Worm (Caenorhabditis elegans) whole organism, L3 larva: ENCODE measurements around the gene ZK892.6.
A peak's percentile ranks its signal among the peaks of the same experiment; 100 is the strongest.

Source experiments
- R02D3.7 ChIP-seq: fragments of 150-350 bp; optimal IDR thresholded peaks from 2 replicates; lab custom pipeline; 2014; ENCODE audit warnings: missing biosample characterization, missing genetic modification characterization
- ZK546.5 ChIP-seq: sonication (generic microtip); optimal IDR thresholded peaks from 2 replicates; lab custom pipeline; 2017; ENCODE audit warnings: missing biosample characterization, missing genetic modification characterization
- aly-2 ChIP-seq: fragments of 150-350 bp; optimal IDR thresholded peaks from 2 replicates; lab custom pipeline; 2014; ENCODE audit warnings: missing biosample characterization, missing genetic modification characterization
- ama-1 ChIP-seq: fragments of 150-350 bp; optimal IDR thresholded peaks from 2 replicates; lab custom pipeline; 2018
- ceh-28 ChIP-seq: fragments of 150-350 bp; optimal IDR thresholded peaks from 2 replicates; lab custom pipeline; 2014; ENCODE audit warnings: missing biosample characterization, missing genetic modification reagents, missing genetic modification characterization
- ceh-82 ChIP-seq: fragments of 150-350 bp; optimal IDR thresholded peaks from 2 replicates; lab custom pipeline; 2014; ENCODE audit warnings: missing biosample characterization, missing genetic modification characterization
- ceh-9 ChIP-seq: sonication (generic microtip); optimal IDR thresholded peaks from 2 replicates; lab custom pipeline; 2018; ENCODE audit warnings: missing biosample characterization, missing genetic modification characterization
- daf-12 ChIP-seq: fragments of 150-350 bp; optimal IDR thresholded peaks from 2 replicates; lab custom pipeline; 2014; ENCODE audit warnings: missing biosample characterization, missing genetic modification reagents, missing genetic modification characterization
- egl-5 ChIP-seq: fragments of 150-350 bp; optimal IDR thresholded peaks from 2 replicates; lab custom pipeline; 2017; ENCODE audit warnings: missing biosample characterization, missing genetic modification reagents, missing genetic modification characterization, inconsistent platforms
- elt-1 ChIP-seq: fragments of 150-350 bp; optimal IDR thresholded peaks from 2 replicates; lab custom pipeline; 2014; ENCODE audit warnings: missing biosample characterization, missing genetic modification characterization
- elt-2 ChIP-seq: sonication (generic microtip); optimal IDR thresholded peaks from 2 replicates; lab custom pipeline; 2016; ENCODE audit warnings: missing genetic modification reagents, mild to moderate bottlenecking, missing genetic modification characterization, missing compliant biosample characterization
- elt-3 ChIP-seq, 3 experiments: fragments of 150-350 bp in 1 of 3; sonication (generic microtip) in 2 of 3; optimal IDR thresholded peaks; 2 replicates in 2 of 3; 4 replicates in 1 of 3; lab custom pipeline; 2014 to 2017; ENCODE audit warnings: missing biosample characterization in 3 of 3, missing genetic modification characterization in 3 of 3
- eor-1 ChIP-seq, 2 experiments: fragments of 150-350 bp; optimal IDR thresholded peaks; 2 replicates each; lab custom pipeline; 2014 to 2018; ENCODE audit warnings: missing biosample characterization in 2 of 2, missing genetic modification characterization in 2 of 2
- fkh-10 ChIP-seq: sonication (generic microtip); optimal IDR thresholded peaks from 2 replicates; lab custom pipeline; 2017; ENCODE audit warnings: missing biosample characterization, missing genetic modification reagents, missing genetic modification characterization
- fkh-2 ChIP-seq: fragments of 150-350 bp; optimal IDR thresholded peaks from 2 replicates; lab custom pipeline; 2014; ENCODE audit warnings: missing biosample characterization, missing genetic modification reagents, missing genetic modification characterization
- fos-1 ChIP-seq: fragments of 150-350 bp; optimal IDR thresholded peaks from 2 replicates; lab custom pipeline; 2014; ENCODE audit warnings: missing biosample characterization, missing genetic modification characterization
- hmg-11 ChIP-seq: sonication (generic microtip); optimal IDR thresholded peaks from 2 replicates; lab custom pipeline; 2016; ENCODE audit warnings: missing genetic modification characterization, missing compliant biosample characterization
- lin-15B ChIP-seq: fragments of 150-350 bp; optimal IDR thresholded peaks from 2 replicates; lab custom pipeline; 2014; ENCODE audit warnings: missing biosample characterization, missing genetic modification characterization
- lin-39 ChIP-seq: fragments of 150-350 bp; optimal IDR thresholded peaks from 2 replicates; lab custom pipeline; 2018; ENCODE audit warnings: missing biosample characterization, missing genetic modification reagents, missing genetic modification characterization
- lsy-12 ChIP-seq: sonication (generic microtip); optimal IDR thresholded peaks from 2 replicates; lab custom pipeline; 2016; ENCODE audit warnings: mild to moderate bottlenecking, missing genetic modification characterization, missing compliant biosample characterization
- mdl-1 ChIP-seq: fragments of 150-350 bp; optimal IDR thresholded peaks from 2 replicates; lab custom pipeline; 2014; ENCODE audit warnings: missing biosample characterization, missing genetic modification characterization
- mml-1 ChIP-seq: fragments of 150-350 bp; sonication (generic microtip); optimal IDR thresholded peaks from 3 replicates; lab custom pipeline; 2014; ENCODE audit warnings: missing biosample characterization, missing genetic modification characterization
- nfya-1 ChIP-seq: sonication (generic microtip); optimal IDR thresholded peaks from 2 replicates; lab custom pipeline; 2017; ENCODE audit warnings: missing genetic modification characterization, mild to moderate bottlenecking, missing compliant biosample characterization, antibody characterized with exemption, moderate library complexity; ENCODE audit not compliant: insufficient read depth
- nhr-11 ChIP-seq: fragments of 150-350 bp; optimal IDR thresholded peaks from 2 replicates; lab custom pipeline; 2014; ENCODE audit warnings: missing biosample characterization, missing genetic modification characterization
- nhr-12 ChIP-seq: fragments of 150-350 bp; optimal IDR thresholded peaks from 2 replicates; lab custom pipeline; 2014; ENCODE audit warnings: missing biosample characterization, missing genetic modification characterization
- nhr-23 ChIP-seq: fragments of 150-350 bp; optimal IDR thresholded peaks from 2 replicates; lab custom pipeline; 2014; ENCODE audit warnings: missing biosample characterization, missing genetic modification reagents, missing genetic modification characterization
- nhr-237 ChIP-seq: fragments of 150-350 bp; optimal IDR thresholded peaks from 2 replicates; lab custom pipeline; 2014; ENCODE audit warnings: missing biosample characterization, missing genetic modification characterization
- nhr-25 ChIP-seq: sonication (generic microtip); optimal IDR thresholded peaks from 2 replicates; lab custom pipeline; 2017; ENCODE audit warnings: missing biosample characterization, missing genetic modification characterization
- nhr-28 ChIP-seq: fragments of 150-350 bp; optimal IDR thresholded peaks from 2 replicates; lab custom pipeline; 2014; ENCODE audit warnings: missing biosample characterization, missing genetic modification characterization
- nhr-67 ChIP-seq: fragments of 150-350 bp; optimal IDR thresholded peaks from 2 replicates; lab custom pipeline; 2014; ENCODE audit warnings: missing biosample characterization, missing genetic modification characterization
- nhr-76 ChIP-seq: fragments of 150-350 bp; sonication (generic microtip); optimal IDR thresholded peaks from 5 replicates; lab custom pipeline; 2014; ENCODE audit warnings: missing biosample characterization, missing genetic modification characterization
- nhr-77 ChIP-seq: fragments of 150-350 bp; optimal IDR thresholded peaks from 2 replicates; lab custom pipeline; 2014; ENCODE audit warnings: missing biosample characterization, missing genetic modification characterization
- pha-4 ChIP-seq: fragments of 150-350 bp; optimal IDR thresholded peaks from 2 replicates; lab custom pipeline; 2014; ENCODE audit warnings: missing biosample characterization, missing genetic modification reagents, missing genetic modification characterization
- pqm-1 ChIP-seq: fragments of 150-350 bp; optimal IDR thresholded peaks from 2 replicates; lab custom pipeline; 2017; ENCODE audit warnings: missing biosample characterization, missing genetic modification characterization, inconsistent platforms
- sea-2 ChIP-seq: fragments of 150-350 bp; sonication (generic microtip); optimal IDR thresholded peaks from 4 replicates; lab custom pipeline; 2014; ENCODE audit warnings: missing biosample characterization, missing genetic modification reagents, missing genetic modification characterization
- skn-1 ChIP-seq: fragments of 150-350 bp; optimal IDR thresholded peaks from 2 replicates; lab custom pipeline; 2014; ENCODE audit warnings: missing biosample characterization, missing genetic modification characterization
- snpc-4 ChIP-seq: fragments of 150-350 bp; optimal IDR thresholded peaks from 2 replicates; lab custom pipeline; 2014; ENCODE audit warnings: missing biosample characterization, missing genetic modification characterization
- tbx-2 ChIP-seq: sonication (generic microtip); optimal IDR thresholded peaks from 2 replicates; lab custom pipeline; 2016; ENCODE audit warnings: mild to moderate bottlenecking, missing genetic modification characterization, missing compliant biosample characterization
- unc-39 ChIP-seq: sonication (generic microtip); optimal IDR thresholded peaks from 4 replicates; lab custom pipeline; 2017; ENCODE audit warnings: missing biosample characterization, missing genetic modification characterization
- unc-62 ChIP-seq: fragments of 150-350 bp; sonication (generic microtip); optimal IDR thresholded peaks from 4 replicates; lab custom pipeline; 2014; ENCODE audit warnings: missing biosample characterization, missing genetic modification reagents, missing genetic modification characterization
- zag-1 ChIP-seq: fragments of 150-350 bp; optimal IDR thresholded peaks from 2 replicates; lab custom pipeline; 2014; ENCODE audit warnings: missing biosample characterization, missing genetic modification characterization
- ztf-11 ChIP-seq: fragments of 150-350 bp; optimal IDR thresholded peaks from 2 replicates; lab custom pipeline; 2014; ENCODE audit warnings: missing biosample characterization, missing genetic modification characterization
- ztf-4 ChIP-seq: fragments of 150-350 bp; optimal IDR thresholded peaks from 2 replicates; lab custom pipeline; 2014; ENCODE audit warnings: missing biosample characterization, missing genetic modification characterization

Gene ZK892.6

DNA sequence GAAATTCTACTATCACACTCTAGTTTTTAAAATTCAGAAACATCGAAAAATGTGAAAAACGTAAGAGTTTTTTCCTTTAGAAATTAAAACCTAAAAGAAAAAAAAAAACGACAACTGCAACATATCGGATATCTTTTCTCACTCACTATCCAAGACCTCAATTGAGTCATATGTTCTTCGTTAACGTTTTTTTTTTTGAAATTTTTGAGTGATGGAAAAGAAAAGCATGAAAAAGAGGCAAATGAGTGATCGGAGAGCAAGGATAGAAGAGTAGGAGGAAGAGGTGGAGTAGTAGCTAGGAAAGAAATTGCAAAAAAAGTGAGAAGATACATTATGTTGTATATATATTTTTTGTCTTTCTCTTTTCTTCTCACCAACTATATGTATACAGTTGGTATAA, 9.6 kb upstream of the ZK892.6 start:
- TF ChIP-seq nhr-76 (tag; lab: Kevin White, UChicago), result no peak
- TF ChIP-seq egl-5 (tag; lab: Kevin White, UChicago), result no peak
- TF ChIP-seq ama-1, result no peak
- TF ChIP-seq elt-2 (tag; lab: Kevin White, UChicago), result no peak

DNA sequence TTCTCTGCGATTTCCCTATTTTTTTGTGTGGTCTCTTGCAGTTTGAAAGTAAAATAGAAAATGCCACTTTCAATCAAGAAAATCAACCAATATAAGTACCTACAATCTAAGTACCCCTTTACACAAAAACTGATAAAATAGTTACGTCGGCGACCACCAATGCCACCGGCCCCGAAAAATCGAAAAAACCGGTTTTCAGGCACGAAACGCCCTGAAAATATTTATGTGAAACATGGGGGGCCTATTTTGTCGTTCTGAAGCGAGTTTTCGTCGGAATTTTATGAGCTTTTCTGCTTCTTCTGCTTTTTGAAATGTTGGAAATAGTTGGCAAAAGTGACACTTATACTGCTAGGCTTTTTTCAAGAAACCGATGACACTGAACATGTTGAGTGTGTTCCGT, 8.7 kb upstream of the ZK892.6 start:
- no peak for TF ChIP-seq nhr-28 (tag; lab: Kevin White, UChicago)
- no peak for TF ChIP-seq R02D3.7 (tag; lab: Kevin White, UChicago)
- no peak for TF ChIP-seq pha-4 (tag; lab: Kevin White, UChicago)

DNA sequence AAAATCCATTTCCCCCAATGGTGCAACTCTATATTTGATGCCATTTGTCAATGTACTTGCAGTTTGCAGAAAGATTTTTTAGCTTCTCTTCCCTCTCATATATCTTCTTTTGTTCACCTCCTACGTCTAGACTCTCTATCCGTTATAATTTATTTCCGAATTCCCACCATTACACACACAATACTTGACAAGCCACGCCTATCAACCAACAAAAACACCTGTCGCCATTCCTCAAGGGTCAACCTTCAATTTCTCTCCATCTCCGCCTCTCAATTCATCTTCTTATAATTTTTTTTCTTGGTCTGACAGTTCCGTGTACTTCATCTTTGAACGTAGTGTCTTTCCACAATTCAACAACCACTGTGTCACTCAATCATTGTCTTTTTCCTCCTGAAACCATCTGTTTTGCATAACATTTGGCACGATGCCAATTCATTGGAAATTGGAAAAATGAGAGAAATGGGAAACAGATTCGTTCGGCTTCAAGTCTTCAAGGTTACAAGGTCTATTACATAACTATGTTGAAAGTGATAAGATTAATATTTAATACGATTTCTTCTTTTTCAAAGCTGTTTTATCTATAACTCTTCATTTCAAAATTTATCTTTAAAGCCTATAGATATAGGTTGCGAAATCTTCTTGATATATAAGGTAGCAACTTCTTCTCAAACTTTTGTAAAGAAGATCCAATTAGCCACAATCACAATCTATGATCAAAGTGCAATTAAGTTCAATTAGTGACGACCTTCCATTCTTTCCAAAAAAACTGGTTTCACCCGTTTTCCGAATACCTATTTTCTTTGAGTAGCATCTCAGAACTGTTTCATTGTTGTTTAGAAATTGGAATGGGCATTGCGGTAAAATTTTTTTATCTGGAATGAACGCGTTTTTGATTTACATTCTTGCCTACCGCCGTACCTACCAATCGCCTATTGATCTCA, 7.0 kb upstream of the ZK892.6 start:
- peak; percentile 8 for TF ChIP-seq nhr-25 (tag; lab: Kevin White, UChicago)
- TF ChIP-seq mml-1, result no peak
- TF ChIP-seq nhr-11 (tag; lab: Kevin White, UChicago), result peak; percentile 25

DNA sequence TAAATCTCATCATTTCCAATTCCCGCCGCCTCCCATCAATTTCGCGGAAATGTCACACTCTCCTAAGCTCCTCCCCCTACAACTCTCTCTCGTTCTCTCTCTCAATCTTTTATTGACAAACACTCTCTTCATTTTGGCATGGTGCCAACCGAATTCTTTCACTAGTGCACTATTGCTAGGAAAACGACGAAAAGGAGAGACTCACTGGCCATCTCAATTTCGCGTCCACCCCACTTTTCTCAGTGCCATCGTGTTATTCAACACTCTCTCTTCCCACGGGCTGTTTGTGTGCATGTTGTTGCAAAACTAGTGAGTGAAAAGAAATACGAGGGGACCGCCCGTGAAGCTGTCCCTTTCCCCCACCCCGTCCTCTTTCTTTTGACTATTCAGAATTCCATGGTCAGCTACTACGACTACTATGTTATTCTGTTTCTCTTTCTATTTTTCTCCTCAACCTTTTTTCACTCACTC, 5.0 kb upstream of the ZK892.6 start:
- TF ChIP-seq fkh-2 (tag; lab: Kevin White, UChicago) (no peak), ceh-82 (tag; lab: Kevin White, UChicago) (no peak), aly-2 (no peak), elt-1 (tag; lab: Kevin White, UChicago) (peak; percentile 45), ztf-4 (tag; lab: Kevin White, UChicago) (no peak), lin-15B (tag; lab: Kevin White, UChicago) (peak; percentile 56), elt-2 (tag; lab: Kevin White, UChicago) (no peak), zag-1 (tag; lab: Kevin White, UChicago) (peak; percentile 28), sea-2 (GFP tag; lab: Kevin White, UChicago) (no peak), snpc-4 (tag; lab: Kevin White, UChicago) (peak; percentile 10), nhr-67 (no peak), nhr-237 (tag; lab: Kevin White, UChicago) (no peak), nhr-77 (tag; lab: Kevin White, UChicago) (no peak), ama-1 (no peak), fos-1 (no peak), nhr-12 (tag; lab: Kevin White, UChicago) (no peak), lin-39 (tag; lab: Kevin White, UChicago) (peak; percentile 11), hmg-11 (peak; percentile 24), mdl-1 (tag; lab: Kevin White, UChicago) (no peak), ceh-9 (no peak), nhr-23 (no peak), daf-12 (tag; lab: Kevin White, UChicago) (no peak), nhr-25 (tag; lab: Kevin White, UChicago) (no peak), ZK546.5 (tag; lab: Kevin White, UChicago) (no peak), nhr-76 (tag; lab: Kevin White, UChicago) (no peak), ceh-28 (tag; lab: Kevin White, UChicago) (no peak), skn-1 (tag; lab: Kevin White, UChicago) (no peak), nhr-11 (tag; lab: Kevin White, UChicago) (peak; percentile 77), pqm-1 (tag; lab: Kevin White, UChicago) (no peak), nfya-1 (peak; percentile 60), eor-1 (tag; optimal IDR thresholded peaks at IDR 0.05; lab: Kevin White, UChicago) (no peak), mml-1 (no peak), R02D3.7 (tag; lab: Kevin White, UChicago) (no peak), unc-62 (GFP tag; lab: Kevin White, UChicago) (peak; percentile 74), egl-5 (tag; lab: Kevin White, UChicago) (peak; percentile 44), tbx-2 (tag; lab: Kevin White, UChicago) (peak; percentile 22), elt-3 (tag; optimal IDR thresholded peaks at IDR 0.05; lab: Kevin White, UChicago) (no peak), nhr-28 (tag; lab: Kevin White, UChicago) (no peak), unc-39 (tag; lab: Kevin White, UChicago) (no peak), pha-4 (tag; lab: Kevin White, UChicago) (peak; percentile 81), fkh-10 (peak; percentile 27), ztf-11 (tag; lab: Kevin White, UChicago) (no peak), lsy-12 (no peak)
- TF ChIP-seq, all 47 proteins: peak for 13
